Fruit fly (Drosophila melanogaster) whole organism, embryonic: ENCODE data around the gene Mpc1.

Experiments
- Adf1 ChIP-seq: fragments of 200-800 bp; sonication (Bioruptor generic); IDR thresholded peaks from 2 replicates; pipeline ENCODE4 v1.3.6; 2022; ENCODE audit warnings: missing biosample characterization, missing genetic modification characterization
- CG10274 ChIP-seq: fragments of 200-800 bp; sonication (Bioruptor generic); optimal IDR thresholded peaks from 3 replicates; lab custom pipeline; 2017; ENCODE audit warnings: missing biosample characterization, mild to moderate bottlenecking, missing genetic modification characterization
- CG10321 ChIP-seq: fragments of 200-800 bp; sonication (Bioruptor generic); IDR thresholded peaks from 2 replicates; pipeline ENCODE4 v1.3.6; 2022; ENCODE audit warnings: missing biosample characterization, missing genetic modification characterization
- CG10366 ChIP-seq: fragments of 200-800 bp; sonication (Bioruptor generic); IDR thresholded peaks from 2 replicates; pipeline ENCODE4 v1.3.6; 2022; ENCODE audit warnings: missing biosample characterization, missing genetic modification characterization
- CG10431 ChIP-seq: fragments of 200-800 bp; sonication (Bioruptor generic); optimal IDR thresholded peaks from 3 replicates; lab custom pipeline; 2018; ENCODE audit warnings: missing biosample characterization, mild to moderate bottlenecking, missing genetic modification characterization
- CG10979 ChIP-seq: fragments of 200-800 bp; sonication (Bioruptor generic); optimal IDR thresholded peaks from 2 replicates; lab custom pipeline; 2018; ENCODE audit warnings: missing biosample characterization, mild to moderate bottlenecking, missing genetic modification characterization, moderate library complexity
- CG13424 ChIP-seq: fragments of 200-800 bp; sonication (Bioruptor generic); optimal IDR thresholded peaks from 2 replicates; lab custom pipeline; 2019; ENCODE audit warnings: missing biosample characterization, mild to moderate bottlenecking, missing genetic modification characterization, moderate library complexity
- CG1529 ChIP-seq: fragments of 200-800 bp; sonication (Bioruptor generic); optimal IDR thresholded peaks from 3 replicates; lab custom pipeline; 2018; ENCODE audit warnings: missing biosample characterization, missing genetic modification characterization
- CG15514 ChIP-seq: fragments of 200-800 bp; sonication (Bioruptor generic); optimal IDR thresholded peaks from 3 replicates; lab custom pipeline; 2017; ENCODE audit warnings: missing biosample characterization, missing genetic modification characterization, mild to moderate bottlenecking, moderate library complexity, missing genetic modification reagents
- CG1602 ChIP-seq: fragments of 200-800 bp; sonication (Bioruptor generic); optimal IDR thresholded peaks from 3 replicates; lab custom pipeline; 2016; ENCODE audit warnings: missing biosample characterization, missing genetic modification characterization
- CG1647 ChIP-seq: fragments of 200-800 bp; sonication (Bioruptor generic); optimal IDR thresholded peaks from 3 replicates; lab custom pipeline; 2016; ENCODE audit warnings: missing biosample characterization, missing genetic modification characterization
- CG16863 ChIP-seq: fragments of 200-800 bp; sonication (Bioruptor generic); optimal IDR thresholded peaks from 3 replicates; lab custom pipeline; 2016; ENCODE audit warnings: missing biosample characterization, missing genetic modification characterization
- CG17186 ChIP-seq: fragments of 200-800 bp; sonication (Bioruptor generic); optimal IDR thresholded peaks from 3 replicates; lab custom pipeline; 2017; ENCODE audit warnings: missing biosample characterization, missing genetic modification reagents, missing genetic modification characterization
- CG17568 ChIP-seq: fragments of 200-800 bp; sonication (Bioruptor generic); optimal IDR thresholded peaks from 2 replicates; lab custom pipeline; 2018; ENCODE audit warnings: missing biosample characterization, mild to moderate bottlenecking, missing genetic modification characterization, moderate library complexity
- CG3065 ChIP-seq: fragments of 200-800 bp; sonication (Bioruptor generic); optimal IDR thresholded peaks from 2 replicates; lab custom pipeline; 2016; ENCODE audit warnings: missing biosample characterization, missing genetic modification characterization
- CG31441 ChIP-seq: fragments of 200-800 bp; sonication (Bioruptor generic); IDR thresholded peaks from 2 replicates; pipeline ENCODE4 v1.3.6; 2022; ENCODE audit warnings: missing biosample characterization, missing genetic modification characterization
- CG3281 ChIP-seq: fragments of 200-800 bp; sonication (Bioruptor generic); optimal IDR thresholded peaks from 3 replicates; lab custom pipeline; 2017; ENCODE audit warnings: missing biosample characterization, mild to moderate bottlenecking, missing genetic modification characterization
- CG33213 ChIP-seq: fragments of 200-800 bp; sonication (Bioruptor generic); optimal IDR thresholded peaks from 3 replicates; lab custom pipeline; 2016; ENCODE audit warnings: missing biosample characterization, missing genetic modification characterization
- CG5180 ChIP-seq: fragments of 200-800 bp; sonication (Bioruptor generic); optimal IDR thresholded peaks from 3 replicates; lab custom pipeline; 2017; ENCODE audit warnings: missing biosample characterization, missing genetic modification characterization, mild to moderate bottlenecking, moderate library complexity, missing genetic modification reagents
- CG7839 ChIP-seq: fragments of 200-800 bp; sonication (Bioruptor generic); optimal IDR thresholded peaks from 3 replicates; lab custom pipeline; 2018; ENCODE audit warnings: missing biosample characterization, mild to moderate bottlenecking, missing genetic modification characterization, moderate library complexity
- CG8359 ChIP-seq: fragments of 200-800 bp; sonication (Bioruptor generic); optimal IDR thresholded peaks from 2 replicates; lab custom pipeline; 2017; ENCODE audit warnings: missing biosample characterization, mild to moderate bottlenecking, missing genetic modification characterization, borderline replicate concordance
- CG9876 ChIP-seq: fragments of 200-800 bp; sonication (Bioruptor generic); optimal IDR thresholded peaks from 2 replicates; lab custom pipeline; 2016; ENCODE audit warnings: missing biosample characterization, missing genetic modification characterization
- CkIIα-i1 ChIP-seq: fragments of 200-800 bp; sonication (Bioruptor generic); IDR thresholded peaks from 2 replicates; pipeline ENCODE4 v1.3.6; 2022; ENCODE audit warnings: missing biosample characterization, missing genetic modification characterization
- Dll ChIP-seq: fragments of 200-800 bp; sonication (Bioruptor generic); IDR thresholded peaks from 4 replicates; pipeline ENCODE4 v1.3.6; 2022; ENCODE audit warnings: missing biosample characterization, missing genetic modification characterization; ENCODE audit not compliant: partially characterized antibody
- Dp ChIP-seq: fragments of 200-800 bp; sonication (Bioruptor generic); optimal IDR thresholded peaks from 2 replicates; lab custom pipeline; 2018; ENCODE audit warnings: missing biosample characterization, mild to moderate bottlenecking, missing genetic modification characterization, moderate library complexity
- Lim3 ChIP-seq: fragments of 200-800 bp; sonication (Bioruptor generic); IDR thresholded peaks from 2 replicates; pipeline ENCODE4 v1.3.6; 2022; ENCODE audit warnings: missing biosample characterization, missing genetic modification characterization
- Med ChIP-seq: fragments of 200-800 bp; sonication (Bioruptor generic); peaks from one replicate; lab custom pipeline; 2016; ENCODE audit warnings: missing biosample characterization, missing genetic modification characterization, mild to moderate bottlenecking, inconsistent platforms, moderate library complexity
- Meics ChIP-seq: fragments of 200-800 bp; sonication (Bioruptor generic); optimal IDR thresholded peaks from 2 replicates; lab custom pipeline; 2017; ENCODE audit warnings: missing biosample characterization, mild to moderate bottlenecking, missing genetic modification characterization
- Myb ChIP-seq: fragments of 200-800 bp; sonication (Bioruptor generic); optimal IDR thresholded peaks from 2 replicates; lab custom pipeline; 2016; ENCODE audit warnings: missing biosample characterization, missing genetic modification characterization
- NfI ChIP-seq: fragments of 200-800 bp; sonication (Bioruptor generic); optimal IDR thresholded peaks from 3 replicates; lab custom pipeline; 2018; ENCODE audit warnings: missing biosample characterization, mild to moderate bottlenecking, missing genetic modification characterization, moderate library complexity
- Ptx1 ChIP-seq: fragments of 200-800 bp; sonication (Bioruptor generic); IDR thresholded peaks from 2 replicates; pipeline ENCODE4 v1.3.6; 2022; ENCODE audit warnings: missing biosample characterization, missing genetic modification characterization
- YL-1 ChIP-seq: fragments of 200-800 bp; sonication (Bioruptor generic); optimal IDR thresholded peaks from 3 replicates; lab custom pipeline; 2017; ENCODE audit warnings: missing biosample characterization, mild to moderate bottlenecking, missing genetic modification characterization
- al ChIP-seq: fragments of 200-800 bp; sonication (Bioruptor generic); IDR thresholded peaks from 2 replicates; pipeline ENCODE4 v1.3.6; 2022; ENCODE audit warnings: missing biosample characterization, missing genetic modification characterization
- ato ChIP-seq: fragments of 200-800 bp; sonication (Bioruptor generic); IDR thresholded peaks from 2 replicates; pipeline ENCODE4 v1.3.6; 2022; ENCODE audit warnings: missing biosample characterization, missing genetic modification characterization; ENCODE audit not compliant: partially characterized antibody
- croc ChIP-seq: fragments of 200-800 bp; sonication (Bioruptor generic); conservative IDR thresholded peaks from 3 replicates; pipeline ENCODE4 v1.3.6; 2022; ENCODE audit warnings: missing biosample characterization, missing genetic modification characterization
- dan ChIP-seq: fragments of 200-800 bp; sonication (Bioruptor generic); IDR thresholded peaks from 2 replicates; pipeline ENCODE4 v1.3.6; 2022; ENCODE audit warnings: missing biosample characterization, missing genetic modification characterization
- danr ChIP-seq: fragments of 200-800 bp; sonication (Bioruptor generic); IDR thresholded peaks from 2 replicates; pipeline ENCODE4 v1.3.6; 2022; ENCODE audit warnings: missing biosample characterization, missing genetic modification characterization
- dmrt99B ChIP-seq: fragments of 200-800 bp; sonication (Bioruptor generic); optimal IDR thresholded peaks from 2 replicates; lab custom pipeline; 2018; ENCODE audit warnings: missing biosample characterization, mild to moderate bottlenecking, missing genetic modification characterization, moderate library complexity
- esg ChIP-seq: fragments of 200-800 bp; sonication (Bioruptor generic); conservative IDR thresholded peaks from 2 replicates; pipeline ENCODE4 v1.3.6; 2022; ENCODE audit warnings: missing biosample characterization, missing genetic modification characterization
- ftz-f1 ChIP-seq: fragments of 200-800 bp; sonication (Bioruptor generic); optimal IDR thresholded peaks from 2 replicates; lab custom pipeline; 2016; ENCODE audit warnings: missing biosample characterization, missing genetic modification characterization
- gfzf ChIP-seq: fragments of 200-800 bp; sonication (Bioruptor generic); optimal IDR thresholded peaks from 2 replicates; lab custom pipeline; 2016; ENCODE audit warnings: missing biosample characterization, mild to moderate bottlenecking, missing genetic modification characterization, moderate library complexity
- kay ChIP-seq: fragments of 200-800 bp; sonication (Bioruptor generic); optimal IDR thresholded peaks from 2 replicates; lab custom pipeline; 2016; ENCODE audit warnings: missing biosample characterization, missing genetic modification characterization
- mld ChIP-seq: fragments of 200-800 bp; sonication (Bioruptor generic); IDR thresholded peaks from 3 replicates; pipeline ENCODE4 v1.3.6; 2022; ENCODE audit warnings: missing biosample characterization, missing genetic modification characterization; ENCODE audit not compliant: partially characterized antibody
- pfk ChIP-seq: fragments of 200-800 bp; sonication (Bioruptor generic); optimal IDR thresholded peaks from 2 replicates; lab custom pipeline; 2018; ENCODE audit warnings: missing biosample characterization, mild to moderate bottlenecking, missing genetic modification characterization, moderate library complexity
- pum ChIP-seq: fragments of 200-800 bp; sonication (Bioruptor generic); optimal IDR thresholded peaks from 2 replicates; lab custom pipeline; 2016; ENCODE audit warnings: missing biosample characterization, missing genetic modification characterization
- ro ChIP-seq: fragments of 200-800 bp; sonication (Bioruptor generic); IDR thresholded peaks from 2 replicates; pipeline ENCODE4 v1.3.6; 2022; ENCODE audit warnings: missing biosample characterization, missing genetic modification characterization
- sr ChIP-seq: fragments of 200-800 bp; sonication (Bioruptor generic); IDR thresholded peaks from 3 replicates; pipeline ENCODE4 v1.3.6; 2022; ENCODE audit warnings: missing biosample characterization, missing genetic modification characterization
- ssp ChIP-seq: fragments of 200-800 bp; sonication (Bioruptor generic); IDR thresholded peaks from 2 replicates; pipeline ENCODE4 v1.3.6; 2022; ENCODE audit warnings: missing biosample characterization, missing genetic modification characterization
- stwl ChIP-seq: fragments of 200-800 bp; sonication (Bioruptor generic); optimal IDR thresholded peaks from 3 replicates; lab custom pipeline; 2018; ENCODE audit warnings: missing biosample characterization, mild to moderate bottlenecking, missing genetic modification characterization, moderate library complexity
- tx ChIP-seq: fragments of 200-800 bp; sonication (Bioruptor generic); optimal IDR thresholded peaks from 2 replicates; lab custom pipeline; 2016; ENCODE audit warnings: missing biosample characterization, missing genetic modification characterization
- unc-4 ChIP-seq: fragments of 200-800 bp; sonication (Bioruptor generic); IDR thresholded peaks from 2 replicates; pipeline ENCODE4 v1.3.6; 2022; ENCODE audit warnings: missing biosample characterization, missing genetic modification characterization; ENCODE audit not compliant: partially characterized antibody

Mpc1 gene

DNA sequence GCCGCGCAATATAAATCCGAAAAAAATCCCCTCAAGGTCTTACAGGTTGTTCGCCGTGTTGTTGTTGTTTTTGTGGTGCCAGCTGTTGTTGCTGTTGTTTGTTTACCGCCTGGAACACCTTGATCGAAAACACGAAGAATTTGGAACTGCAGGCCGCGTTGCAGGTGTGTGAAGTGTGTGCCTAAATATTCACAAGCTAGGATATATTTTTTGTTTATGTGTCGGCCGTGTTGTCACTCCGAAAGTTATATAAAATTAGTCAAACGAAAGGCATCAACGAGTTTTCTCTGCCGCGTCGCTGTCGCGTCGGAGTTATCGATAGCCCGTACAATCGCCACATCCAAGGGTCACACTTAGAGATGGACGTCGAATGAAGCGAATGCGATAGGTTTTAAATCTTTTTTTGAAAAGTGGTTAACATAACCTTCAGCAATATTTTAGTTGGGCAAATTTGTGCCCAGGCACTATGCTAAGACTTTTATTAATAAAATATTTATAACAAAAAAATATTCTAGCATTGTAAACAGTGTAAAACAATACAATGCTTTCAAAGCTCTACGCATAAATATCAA is at the start of gene Mpc1 (continued):
- TF ChIP-seq ro (GFP tag; lab: Robert Waterston, UW), result no peak
- TF ChIP-seq sr (GFP tag; lab: Robert Waterston, UW), result no peak
- TF ChIP-seq CG10431, result no peak
- no peak for TF ChIP-seq Lim3 (GFP tag; lab: Robert Waterston, UW)
- no peak for TF ChIP-seq CG8359 (GFP tag; lab: Kevin White, UChicago)
- TF ChIP-seq Med, result peak; percentile 68
- peak; percentile 92 for TF ChIP-seq ftz-f1 (GFP tag; lab: Kevin White, UChicago)
- TF ChIP-seq CG3065 (GFP tag; lab: Kevin White, UChicago), result no peak
- TF ChIP-seq CG10321 (GFP tag; lab: Robert Waterston, UW), result no peak
- peak; percentile 69 for TF ChIP-seq ato
- TF ChIP-seq CG1647 (GFP tag; lab: Kevin White, UChicago), result no peak
- peak; percentile 69 for TF ChIP-seq Dp (GFP tag; lab: Kevin White, UChicago)
- TF ChIP-seq CG10366 (GFP tag; lab: Robert Waterston, UW), result peak; percentile 20; the same call in 1 of the 2 replicates
- TF ChIP-seq Adf1 (GFP tag; lab: Robert Waterston, UW), result peak; percentile 99
- no peak for TF ChIP-seq CG10979 (tag; lab: Kevin White, UChicago)
- no peak for TF ChIP-seq pum
- no peak for TF ChIP-seq al (GFP tag; lab: Robert Waterston, UW)
- no peak for TF ChIP-seq NfI (GFP tag; lab: Kevin White, UChicago)
- no peak for TF ChIP-seq CG33213 (GFP tag; lab: Kevin White, UChicago)
- TF ChIP-seq ssp (GFP tag; lab: Robert Waterston, UW), result no peak
- no peak for TF ChIP-seq dmrt99B (tag; lab: Kevin White, UChicago)
- no peak for TF ChIP-seq CG7839 (tag; lab: Kevin White, UChicago)
- TF ChIP-seq Dll (GFP tag; lab: Robert Waterston, UW), result peak; percentile 81; the same call in 3 of the 4 replicates
- peak; percentile 39 for TF ChIP-seq gfzf (GFP tag; lab: Kevin White, UChicago)
- no peak for TF ChIP-seq Ptx1
- TF ChIP-seq CkIIα-i1 (GFP tag; lab: Robert Waterston, UW), result no peak
- no peak for TF ChIP-seq CG5180 (GFP tag; lab: Kevin White, UChicago)
- TF ChIP-seq unc-4 (GFP tag; lab: Robert Waterston, UW), result peak; percentile 78
- TF ChIP-seq CG13424, result peak; percentile 19
- peak; percentile 39 for TF ChIP-seq CG17568
- no peak for TF ChIP-seq CG9876
- TF ChIP-seq CG3281 (GFP tag; lab: Kevin White, UChicago), result no peak
- TF ChIP-seq CG17186 (GFP tag; lab: Kevin White, UChicago), result no peak
- TF ChIP-seq tx (GFP tag; lab: Kevin White, UChicago), result no peak
- no peak for TF ChIP-seq stwl
- TF ChIP-seq YL-1 (GFP tag; lab: Kevin White, UChicago), result peak; percentile 80
- TF ChIP-seq CG10274 (GFP tag; lab: Kevin White, UChicago), result no peak
- TF ChIP-seq croc (GFP tag; lab: Robert Waterston, UW), result no peak
- no peak for TF ChIP-seq CG1529 (GFP tag; lab: Kevin White, UChicago)
- no peak for TF ChIP-seq CG16863 (GFP tag; lab: Kevin White, UChicago)
- no peak for TF ChIP-seq esg (GFP tag; lab: Robert Waterston, UW)
- TF ChIP-seq pfk (GFP tag; lab: Kevin White, UChicago), result no peak
- no peak for TF ChIP-seq CG1602
- no peak for TF ChIP-seq Meics (GFP tag; lab: Kevin White, UChicago)
- no peak for TF ChIP-seq danr (GFP tag; lab: Robert Waterston, UW)
- TF ChIP-seq dan (GFP tag; lab: Robert Waterston, UW), result no peak
- no peak for TF ChIP-seq CG31441 (GFP tag; lab: Robert Waterston, UW)
- TF ChIP-seq mld (GFP tag; lab: Robert Waterston, UW), result peak; percentile 53; the same call in 2 of the 3 replicates
- TF ChIP-seq kay, result no peak
- TF ChIP-seq CG15514 (GFP tag; lab: Kevin White, UChicago), result no peak
- peak; percentile 36 for TF ChIP-seq Myb (GFP tag; lab: Kevin White, UChicago)
